Fruit fly (Drosophila melanogaster) whole organism, embryonic: ENCODE results near the gene Gnmt.
A peak's percentile ranks its signal among the peaks of the same experiment; 100 is the strongest.

Experiments
- ATbp ChIP-seq: fragments of 200-800 bp; sonication (Bioruptor generic); optimal IDR thresholded peaks from 2 replicates; lab custom pipeline; 2017; ENCODE audit warnings: missing biosample characterization, mild to moderate bottlenecking, missing genetic modification characterization, missing genetic modification reagents
- BtbVII ChIP-seq: fragments of 200-800 bp; sonication (Bioruptor generic); optimal IDR thresholded peaks from 3 replicates; lab custom pipeline; 2017; ENCODE audit warnings: missing biosample characterization, mild to moderate bottlenecking, missing genetic modification characterization
- CG10321 ChIP-seq: fragments of 200-800 bp; sonication (Bioruptor generic); IDR thresholded peaks from 2 replicates; pipeline ENCODE4 v1.3.6; 2022; ENCODE audit warnings: missing biosample characterization, missing genetic modification characterization
- CG12071 ChIP-seq: fragments of 200-800 bp; sonication (Bioruptor generic); optimal IDR thresholded peaks from 3 replicates; lab custom pipeline; 2018; ENCODE audit warnings: missing biosample characterization, mild to moderate bottlenecking, missing genetic modification characterization
- CG13424 ChIP-seq: fragments of 200-800 bp; sonication (Bioruptor generic); optimal IDR thresholded peaks from 2 replicates; lab custom pipeline; 2019; ENCODE audit warnings: missing biosample characterization, mild to moderate bottlenecking, missing genetic modification characterization, moderate library complexity
- CG17328 ChIP-seq: fragments of 200-800 bp; sonication (Bioruptor generic); IDR thresholded peaks from 2 replicates; pipeline ENCODE4 v1.3.6; 2022; ENCODE audit warnings: missing biosample characterization, missing genetic modification characterization
- CG17359 ChIP-seq: fragments of 200-800 bp; sonication (Bioruptor generic); optimal IDR thresholded peaks from 3 replicates; lab custom pipeline; 2018; ENCODE audit warnings: missing biosample characterization, mild to moderate bottlenecking, missing genetic modification characterization, moderate library complexity
- CG18262 ChIP-seq: fragments of 200-800 bp; optimal IDR thresholded peaks from 3 replicates; lab custom pipeline; 2019; ENCODE audit warnings: missing biosample characterization, mild to moderate bottlenecking, missing genetic modification characterization, moderate library complexity
- CG18599 ChIP-seq: fragments of 200-800 bp; sonication (Bioruptor generic); optimal IDR thresholded peaks from 3 replicates; lab custom pipeline; 2017; ENCODE audit warnings: missing biosample characterization, missing genetic modification characterization, mild to moderate bottlenecking, moderate library complexity, missing genetic modification reagents
- CG2678 ChIP-seq: fragments of 200-800 bp; sonication (Bioruptor generic); optimal IDR thresholded peaks from 3 replicates; lab custom pipeline; 2019; ENCODE audit warnings: missing biosample characterization, mild to moderate bottlenecking, missing genetic modification characterization, moderate library complexity
- CG4707 ChIP-seq: fragments of 200-800 bp; sonication (Bioruptor generic); optimal IDR thresholded peaks from 2 replicates; lab custom pipeline; 2018; ENCODE audit warnings: missing biosample characterization, mild to moderate bottlenecking, missing genetic modification characterization, moderate library complexity
- CoRest ChIP-seq: fragments of 200-800 bp; sonication (Bioruptor generic); optimal IDR thresholded peaks from 3 replicates; lab custom pipeline; 2018; ENCODE audit warnings: missing biosample characterization, mild to moderate bottlenecking, missing genetic modification characterization, moderate library complexity
- D ChIP-seq, 2 experiments: fragments of 200-800 bp in 1 of 2; fragments of >200 bp in 1 of 2; sonication (Bioruptor generic) in 1 of 2; optimal IDR thresholded peaks; 2 replicates in 1 of 2; 3 replicates in 1 of 2; lab custom pipeline; 2017; ENCODE audit warnings: mild to moderate bottlenecking in 1 of 2, missing biosample characterization in 1 of 2, missing genetic modification characterization in 1 of 2, missing genetic modification reagents in 1 of 2
- D19A ChIP-seq: fragments of 200-800 bp; optimal IDR thresholded peaks from 3 replicates; lab custom pipeline; 2019; ENCODE audit warnings: missing biosample characterization, mild to moderate bottlenecking, missing genetic modification characterization, moderate library complexity
- Dbx ChIP-seq: fragments of 200-800 bp; sonication (Bioruptor generic); IDR thresholded peaks from 3 replicates; pipeline ENCODE4 v1.3.6; 2022; ENCODE audit warnings: missing biosample characterization, missing genetic modification characterization
- Dp ChIP-seq: fragments of 200-800 bp; sonication (Bioruptor generic); optimal IDR thresholded peaks from 2 replicates; lab custom pipeline; 2018; ENCODE audit warnings: missing biosample characterization, mild to moderate bottlenecking, missing genetic modification characterization, moderate library complexity
- HLH4C ChIP-seq: fragments of 200-800 bp; sonication (Bioruptor generic); IDR thresholded peaks from 3 replicates; pipeline ENCODE4 v1.3.6; 2022; ENCODE audit warnings: missing biosample characterization, missing genetic modification characterization; ENCODE audit not compliant: partially characterized antibody
- Hsf ChIP-seq: fragments of 200-800 bp; sonication (Bioruptor generic); optimal IDR thresholded peaks from 3 replicates; lab custom pipeline; 2016; ENCODE audit warnings: missing biosample characterization, missing genetic modification characterization
- Mes4 ChIP-seq: fragments of 200-800 bp; sonication (Bioruptor generic); optimal IDR thresholded peaks from 2 replicates; lab custom pipeline; 2016; ENCODE audit warnings: missing biosample characterization, missing genetic modification characterization
- Oli ChIP-seq: fragments of 200-800 bp; sonication (Bioruptor generic); optimal IDR thresholded peaks from 2 replicates; lab custom pipeline; 2018; ENCODE audit warnings: missing biosample characterization, mild to moderate bottlenecking, missing genetic modification characterization, moderate library complexity
- Optix ChIP-seq: fragments of 200-800 bp; sonication (Bioruptor generic); IDR thresholded peaks from 3 replicates; pipeline ENCODE4 v1.3.6; 2022; ENCODE audit warnings: missing biosample characterization, missing genetic modification characterization
- Sox100B ChIP-seq: fragments of 200-800 bp; sonication (Bioruptor generic); optimal IDR thresholded peaks from 3 replicates; lab custom pipeline; 2018; ENCODE audit warnings: missing biosample characterization, mild to moderate bottlenecking, missing genetic modification characterization
- Sry-δ ChIP-seq: fragments of 200-800 bp; sonication (Bioruptor generic); optimal IDR thresholded peaks from 2 replicates; lab custom pipeline; 2016; ENCODE audit warnings: missing biosample characterization, missing genetic modification characterization
- Ssrp ChIP-seq: fragments of 200-800 bp; sonication (Bioruptor generic); optimal IDR thresholded peaks from 2 replicates; lab custom pipeline; 2018; ENCODE audit warnings: missing biosample characterization, mild to moderate bottlenecking, missing genetic modification characterization, moderate library complexity
- Xbp1 ChIP-seq: fragments of 200-800 bp; sonication (Bioruptor generic); optimal IDR thresholded peaks from 3 replicates; lab custom pipeline; 2016; ENCODE audit warnings: missing biosample characterization, mild to moderate bottlenecking, missing genetic modification characterization
- ap ChIP-seq: fragments of 200-800 bp; sonication (Bioruptor generic); IDR thresholded peaks from 2 replicates; pipeline ENCODE4 v1.3.6; 2022; ENCODE audit warnings: missing biosample characterization, missing genetic modification characterization
- ase ChIP-seq: fragments of 200-800 bp; sonication (Bioruptor generic); IDR thresholded peaks from 3 replicates; pipeline ENCODE4 v1.3.6; 2022; ENCODE audit warnings: missing biosample characterization, missing genetic modification characterization
- bab2 ChIP-seq: fragments of 200-800 bp; sonication (Bioruptor generic); optimal IDR thresholded peaks from 2 replicates; lab custom pipeline; 2016; ENCODE audit warnings: missing biosample characterization, missing genetic modification characterization
- cwo ChIP-seq: fragments of 200-800 bp; sonication (Bioruptor generic); optimal IDR thresholded peaks from 3 replicates; lab custom pipeline; 2017; ENCODE audit warnings: missing biosample characterization, missing genetic modification characterization, mild to moderate bottlenecking, moderate library complexity, missing genetic modification reagents
- dan ChIP-seq: fragments of 200-800 bp; sonication (Bioruptor generic); IDR thresholded peaks from 2 replicates; pipeline ENCODE4 v1.3.6; 2022; ENCODE audit warnings: missing biosample characterization, missing genetic modification characterization
- grau ChIP-seq: fragments of 200-800 bp; optimal IDR thresholded peaks from 3 replicates; lab custom pipeline; 2019; ENCODE audit warnings: missing biosample characterization, mild to moderate bottlenecking, missing genetic modification characterization, moderate library complexity
- ham ChIP-seq: fragments of 200-800 bp; sonication (Bioruptor generic); IDR thresholded peaks from 2 replicates; pipeline ENCODE4 v1.3.6; 2022; ENCODE audit warnings: missing biosample characterization, missing genetic modification characterization
- jing ChIP-seq: fragments of 200-800 bp; sonication (Bioruptor generic); optimal IDR thresholded peaks from 2 replicates; lab custom pipeline; 2018; ENCODE audit warnings: missing biosample characterization, mild to moderate bottlenecking, missing genetic modification characterization
- luna ChIP-seq: fragments of 200-800 bp; sonication (Bioruptor generic); optimal IDR thresholded peaks from 2 replicates; lab custom pipeline; 2016; ENCODE audit warnings: missing biosample characterization, missing genetic modification characterization
- nau ChIP-seq: fragments of 200-800 bp; sonication (Bioruptor generic); optimal IDR thresholded peaks from 3 replicates; lab custom pipeline; 2017; ENCODE audit warnings: missing biosample characterization, mild to moderate bottlenecking, missing genetic modification characterization, missing genetic modification reagents
- phol ChIP-seq: fragments of 200-800 bp; sonication (Bioruptor generic); optimal IDR thresholded peaks from 3 replicates; lab custom pipeline; 2018; ENCODE audit warnings: missing biosample characterization, mild to moderate bottlenecking, missing genetic modification characterization, moderate library complexity
- prd ChIP-seq, 3 experiments: fragments of >200 bp in 2 of 3; fragments of 200-800 bp in 1 of 3; sonication (Bioruptor generic) in 1 of 3; optimal IDR thresholded peaks in 2 of 3; IDR thresholded peaks in 1 of 3; 2 replicates in 2 of 3; 3 replicates in 1 of 3; pipeline versions ENCODE4 v1.3.6 to Lab custom; 2017 to 2022; ENCODE audit warnings: missing biosample characterization in 1 of 3, missing genetic modification characterization in 1 of 3
- row ChIP-seq: fragments of 200-800 bp; sonication (Bioruptor generic); IDR thresholded peaks from 3 replicates; pipeline ENCODE4 v1.3.6; 2022; ENCODE audit warnings: missing biosample characterization, missing genetic modification characterization
- sens ChIP-seq: fragments of 200-800 bp; sonication (Bioruptor generic); peaks from one replicate; lab custom pipeline; 2016; ENCODE audit warnings: missing biosample characterization, missing genetic modification characterization
- unpg ChIP-seq: fragments of 200-800 bp; sonication (Bioruptor generic); optimal IDR thresholded peaks from 3 replicates; lab custom pipeline; 2018; ENCODE audit warnings: missing biosample characterization, mild to moderate bottlenecking, missing genetic modification characterization, moderate library complexity
- vvl ChIP-seq: fragments of 200-800 bp; sonication (Bioruptor generic); IDR thresholded peaks from 2 replicates; pipeline ENCODE4 v1.3.6; 2022; ENCODE audit warnings: missing biosample characterization, missing genetic modification characterization

Gnmt gene

dm6 chr3R:12644621-12645310 lies 29.6 kb upstream of the Gnmt start (continued):
- TF ChIP-seq ham (GFP tag; lab: Robert Waterston, UW) (no peak), Ssrp (tag; lab: Kevin White, UChicago) (peak; percentile 4), CoRest (tag; lab: Kevin White, UChicago) (peak; percentile 18), nau (no peak), CG4707 (GFP tag; lab: Kevin White, UChicago) (peak; percentile 16), Hsf (GFP tag; lab: Kevin White, UChicago) (no peak), jing (peak; percentile 26), D (optimal IDR thresholded peaks at IDR 0.05; lab: Kevin White, UChicago) (no peak), D (GFP tag; optimal IDR thresholded peaks at IDR 0.05; lab: Kevin White, UChicago) (peak; percentile 0), bab2 (peak; percentile 11), ap (GFP tag; lab: Robert Waterston, UW) (0 out of 2 replicates have a peak, but pooled peaks have one; percentile 7), CG17328 (0 out of 2 replicates have a peak, but pooled peaks have one; percentile 19), luna (GFP tag; lab: Kevin White, UChicago) (no peak), CG10321 (GFP tag; lab: Robert Waterston, UW) (no peak), CG17359 (tag; lab: Kevin White, UChicago) (peak; percentile 33), Optix (0 out of 3 replicates have a peak, but pooled peaks have one; percentile 26), CG13424 (tag; lab: Kevin White, UChicago) (peak; percentile 15), CG2678 (tag; lab: Kevin White, UChicago) (peak; percentile 29), ase (GFP tag; lab: Robert Waterston, UW) (0 out of 3 replicates have a peak, but pooled peaks have one; percentile 7), prd (optimal IDR thresholded peaks at IDR 0.05; lab: Kevin White, UChicago) (no peak), prd (GFP tag; IDR thresholded peaks at IDR 0.05; lab: Robert Waterston, UW) (peak; percentile 6; the same call in 1 of the 3 replicates), unpg (GFP tag; lab: Kevin White, UChicago) (peak; percentile 18), Sry-δ (GFP tag; lab: Kevin White, UChicago) (no peak), Xbp1 (peak; percentile 20), grau (tag; lab: Kevin White, UChicago) (peak; percentile 3), phol (peak; percentile 6), CG12071 (GFP tag; lab: Kevin White, UChicago) (no peak), Sox100B (peak; percentile 15), BtbVII (GFP tag; lab: Kevin White, UChicago) (no peak), CG18599 (GFP tag; lab: Kevin White, UChicago) (no peak), Oli (tag; lab: Kevin White, UChicago) (peak; percentile 47), Dp (GFP tag; lab: Kevin White, UChicago) (no peak), Mes4 (GFP tag; lab: Kevin White, UChicago) (peak; percentile 19), ATbp (GFP tag; lab: Kevin White, UChicago) (peak; percentile 43), dan (no peak), CG18262 (tag; lab: Kevin White, UChicago) (peak; percentile 18), cwo (GFP tag; lab: Kevin White, UChicago) (peak; percentile 6), D19A (tag; lab: Kevin White, UChicago) (peak; percentile 96), Dbx (GFP tag; lab: Robert Waterston, UW) (no peak), row (peak; percentile 43), sens (peak; percentile 79), vvl (GFP tag; lab: Robert Waterston, UW) (peak; percentile 82; the same call in 1 of the 2 replicates), HLH4C (no peak)
